Worm (Caenorhabditis elegans): Measurements from ENCODE around the gene dars-1.

dars-1 gene

DNA sequence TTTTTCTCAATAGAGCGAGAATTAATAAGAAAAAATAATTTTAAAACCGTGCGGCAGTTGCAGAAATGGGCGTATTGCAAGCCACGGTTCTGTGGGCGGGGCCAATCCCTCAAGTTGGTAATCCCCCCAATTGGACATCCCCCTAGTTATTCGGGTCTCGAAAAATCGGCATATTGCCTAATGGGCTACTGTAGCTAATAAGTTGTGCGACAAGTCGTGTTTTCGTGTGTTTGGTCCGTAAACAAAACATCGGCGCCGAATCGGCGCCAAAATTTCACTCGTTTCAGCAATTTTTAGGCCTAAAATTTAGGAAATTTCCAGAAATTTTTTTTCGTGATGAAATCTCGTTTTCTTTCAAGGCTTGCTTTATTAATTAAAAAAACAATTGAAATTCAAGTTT lies 13.3 kb upstream of the dars-1 start (continued):
- peak; percentile 25 for TF ChIP-seq lin-54 (GFP tag; optimal IDR thresholded peaks at IDR 0.05)
- TF ChIP-seq F49E8.2 (tag; optimal IDR thresholded peaks at IDR 0.05; ENCODE audit: insufficient read depth) = no peak
- TF ChIP-seq lsl-1 (GFP tag; optimal IDR thresholded peaks at IDR 0.05) = peak; percentile 89
- no peak for TF ChIP-seq sdz-38 (tag; optimal IDR thresholded peaks at IDR 0.05)
- no peak for TF ChIP-seq snpc-4 (GFP tag; optimal IDR thresholded peaks at IDR 0.05)
- peak in 1 of 4 experiments; percentile 23 for TF ChIP-seq snpc-4 (tag; optimal IDR thresholded peaks at IDR 0.05)
- no peak for TF ChIP-seq cebp-2 (GFP tag; IDR thresholded peaks at IDR 0.05)
- no peak for TF ChIP-seq nhr-80 (tag; optimal IDR thresholded peaks at IDR 0.05)
- TF ChIP-seq ekl-4 (GFP tag; IDR thresholded peaks at IDR 0.05) = 0 out of 2 replicates have a peak, but pooled peaks have one; percentile 20
- TF ChIP-seq lin-26 (GFP tag; IDR thresholded peaks at IDR 0.05) = 0 out of 2 replicates have a peak, but pooled peaks have one; percentile 50
- peak; percentile 82 for TF ChIP-seq efl-1 (GFP tag; optimal IDR thresholded peaks at IDR 0.05)
- no peak for TF ChIP-seq tbp1 (GFP tag; optimal IDR thresholded peaks at IDR 0.05)
- TF ChIP-seq ztf-25 (GFP tag; IDR thresholded peaks at IDR 0.05) = no peak
- TF ChIP-seq mcd-1 (GFP tag; IDR thresholded peaks at IDR 0.05) = peak; percentile 45
- peak; percentile 71 for TF ChIP-seq F33H1.4 (GFP tag; IDR thresholded peaks at IDR 0.05)
- no peak for TF ChIP-seq F37B4.10 (GFP tag; IDR thresholded peaks at IDR 0.05)
- peak; percentile 24 for TF ChIP-seq unc-130 (GFP tag; optimal IDR thresholded peaks at IDR 0.05)
- peak; percentile 91 for TF ChIP-seq ceh-91 (GFP tag; IDR thresholded peaks at IDR 0.05)
- peak; percentile 29; the same call in 1 of the 2 replicates for TF ChIP-seq C17E4.6 (GFP tag; IDR thresholded peaks at IDR 0.05)
- peak; percentile 89 for TF ChIP-seq xnd-1 (tag; optimal IDR thresholded peaks at IDR 0.05)

DNA sequence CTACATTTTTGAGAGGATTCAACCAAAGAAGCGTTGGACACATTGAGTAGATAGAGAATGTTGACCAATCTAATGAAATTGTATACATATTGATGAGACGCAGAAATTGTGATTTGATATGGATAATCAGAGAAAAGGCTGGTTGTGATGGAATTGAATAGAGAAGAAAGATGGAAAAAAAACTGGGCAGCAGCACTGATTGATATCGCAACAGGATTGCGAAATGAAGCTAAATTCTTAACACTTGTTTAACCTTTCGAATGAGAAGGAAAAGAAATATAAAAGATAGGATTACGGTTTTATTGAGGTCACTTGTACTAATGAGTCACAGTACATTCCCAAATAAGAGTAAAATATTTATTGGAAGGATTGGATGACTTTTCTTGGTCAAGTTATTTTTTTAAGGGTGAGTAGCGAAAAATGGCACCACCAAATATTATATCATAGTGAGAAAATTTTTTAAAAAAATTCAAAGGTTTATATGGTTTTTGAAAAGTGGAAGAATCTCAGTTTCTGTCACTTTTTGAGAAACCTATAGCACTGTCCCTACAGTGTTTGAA lies 11.2 kb upstream of the dars-1 start:
- TF ChIP-seq ztf-26 (tag; optimal IDR thresholded peaks at IDR 0.05) (no peak), cebp-1 (GFP tag; IDR thresholded peaks at IDR 0.05) (peak; percentile 49; the same call in 1 of the 2 replicates), cebp-1 (tag; optimal IDR thresholded peaks at IDR 0.05) (peak; percentile 88)

DNA sequence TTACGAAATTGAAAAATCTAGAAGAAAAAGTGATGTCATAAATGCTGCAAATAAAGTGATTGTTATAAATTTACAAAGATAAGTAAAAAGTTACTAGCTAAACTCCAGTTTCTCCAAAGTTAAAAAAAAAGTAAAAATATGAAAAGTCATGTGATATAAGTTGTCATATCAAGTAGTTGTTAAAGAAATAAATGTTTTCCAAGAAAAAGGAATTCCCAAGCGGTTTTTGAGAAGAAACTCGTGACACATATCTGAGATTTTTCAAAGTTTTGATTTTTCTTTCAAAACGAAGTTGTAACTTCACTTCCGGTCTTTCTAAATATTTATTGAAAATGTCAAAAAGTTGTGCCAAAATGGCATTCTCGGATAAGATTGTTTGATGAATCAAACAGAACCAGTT lies 10.1 kb upstream of the dars-1 start:
- TF ChIP-seq cebp-1 (GFP tag; IDR thresholded peaks at IDR 0.05) (no peak), cebp-1 (tag; optimal IDR thresholded peaks at IDR 0.05) (peak; percentile 26), efl-1 (GFP tag; optimal IDR thresholded peaks at IDR 0.05) (no peak), hlh-12 (tag; optimal IDR thresholded peaks at IDR 0.05) (no peak)

DNA sequence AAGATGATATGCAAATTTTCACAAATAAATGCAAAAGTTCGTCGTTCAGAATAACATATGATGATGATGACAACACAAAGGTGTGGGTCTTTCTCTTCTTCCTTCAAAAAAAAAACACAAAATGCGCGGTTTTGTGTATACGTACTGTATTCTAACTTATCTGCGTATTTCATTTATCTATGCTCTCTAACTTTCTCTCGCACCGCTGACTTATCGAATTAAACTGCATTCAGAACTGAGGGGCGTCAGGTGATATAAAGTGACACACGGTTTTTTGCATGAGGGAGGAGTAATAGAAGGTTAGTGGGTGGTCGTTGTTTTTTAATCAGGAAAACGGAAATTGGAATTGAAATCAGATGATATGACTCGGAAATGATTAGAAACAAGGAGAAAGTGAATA lies 9.3 kb upstream of the dars-1 start, which contains the start of gene sod-4:
Gene sod-4 (minus strand): TSS at position 109 of the 400 bp plus-strand sequence.
- TF ChIP-seq bed-1 (GFP tag; IDR thresholded peaks at IDR 0.05) (no peak), fkh-3 (tag; optimal IDR thresholded peaks at IDR 0.05) (no peak), nhr-80 (tag; optimal IDR thresholded peaks at IDR 0.05) (peak; percentile 47), ztf-28 (GFP tag; IDR thresholded peaks at IDR 0.05) (no peak), ceh-91 (GFP tag; IDR thresholded peaks at IDR 0.05) (no peak), cebp-1 (GFP tag; IDR thresholded peaks at IDR 0.05) (no peak), cebp-1 (tag; optimal IDR thresholded peaks at IDR 0.05) (peak; percentile 25), C17E4.6 (GFP tag; IDR thresholded peaks at IDR 0.05) (no peak), B0261.1 (tag; optimal IDR thresholded peaks at IDR 0.05) (no peak), Y79H2A.3 (GFP tag; conservative IDR thresholded peaks at IDR 0.05) (no peak), lin-54 (GFP tag; optimal IDR thresholded peaks at IDR 0.05) (no peak), snpc-3.4 (tag; optimal IDR thresholded peaks at IDR 0.05) (no peak), hsf-1 (GFP tag; IDR thresholded peaks at IDR 0.05) (no peak), F33H1.4 (GFP tag; IDR thresholded peaks at IDR 0.05) (no peak), pha-4 (tag; optimal IDR thresholded peaks at IDR 0.05) (no peak), K11D2.4 (GFP tag; IDR thresholded peaks at IDR 0.05) (no peak), F49E8.2 (tag; optimal IDR thresholded peaks at IDR 0.05; ENCODE audit: insufficient read depth) (no peak), lsl-1 (GFP tag; optimal IDR thresholded peaks at IDR 0.05) (no peak), F39B2.1 (GFP tag; IDR thresholded peaks at IDR 0.05) (no peak), ekl-4 (GFP tag; IDR thresholded peaks at IDR 0.05) (no peak), hmg-1.2 (GFP tag; IDR thresholded peaks at IDR 0.05) (peak; percentile 45; the same call in 1 of the 2 replicates), akir-1 (GFP tag; optimal IDR thresholded peaks at IDR 0.05) (no peak), rec-8 (tag; optimal IDR thresholded peaks at IDR 0.05) (no peak), sea-2 (GFP tag; IDR thresholded peaks at IDR 0.05) (no peak), ceh-100 (GFP tag; IDR thresholded peaks at IDR 0.05) (no peak), pbrm-1 (GFP tag; IDR thresholded peaks at IDR 0.05) (no peak), ZK185.1 (tag; optimal IDR thresholded peaks at IDR 0.05; ENCODE audit: poor library complexity, severe bottlenecking) (no peak), sdz-38 (tag; optimal IDR thresholded peaks at IDR 0.05) (no peak), dpl-1 (GFP tag; optimal IDR thresholded peaks at IDR 0.05) (no peak)

Data from whole organism, young adult.